Worm (Caenorhabditis elegans): ENCODE results near the gene tgn-38.

ce11 chrIV:12034776-12035175, 5.8 kb upstream of the tgn-38 start:
- no peak for TF ChIP-seq lsy-27 (tag; optimal IDR thresholded peaks at IDR 0.05; ENCODE audit: borderline replicate concordance, insufficient read depth)
- TF ChIP-seq Y95B8A.8 (GFP tag; IDR thresholded peaks at IDR 0.05): no peak
- no peak for TF ChIP-seq ceh-100 (GFP tag; IDR thresholded peaks at IDR 0.05)
